Fruit fly (Drosophila melanogaster) whole organism, pupa: ENCODE data around the gene CG43249.

Source experiments
- CG10348 ChIP-seq: fragments of 200-800 bp; sonication (Bioruptor generic); IDR thresholded peaks from 2 replicates; pipeline ENCODE4 v1.3.6; 2022; ENCODE audit warnings: missing biosample characterization, missing genetic modification characterization
- CG12605 ChIP-seq: fragments of 200-800 bp; sonication (Bioruptor generic); IDR thresholded peaks from 2 replicates; pipeline ENCODE4 v1.3.6; 2022; ENCODE audit warnings: missing biosample characterization, missing genetic modification characterization
- CG13204 ChIP-seq: fragments of 200-800 bp; sonication (Bioruptor generic); optimal IDR thresholded peaks from 2 replicates; lab custom pipeline; 2018; ENCODE audit warnings: missing biosample characterization, mild to moderate bottlenecking, missing genetic modification characterization, moderate library complexity
- CG14655 ChIP-seq: fragments of 200-800 bp; sonication (Bioruptor generic); optimal IDR thresholded peaks from 3 replicates; lab custom pipeline; 2017; ENCODE audit warnings: mild to moderate bottlenecking, missing biosample characterization, missing genetic modification reagents, missing genetic modification characterization
- CG15710 ChIP-seq: fragments of 200-800 bp; sonication (Bioruptor generic); optimal IDR thresholded peaks from 2 replicates; lab custom pipeline; 2018; ENCODE audit warnings: missing biosample characterization, mild to moderate bottlenecking, missing genetic modification characterization, moderate library complexity
- CG17806 ChIP-seq: fragments of 200-800 bp; sonication (Bioruptor generic); optimal IDR thresholded peaks from 2 replicates; lab custom pipeline; 2018; ENCODE audit warnings: missing biosample characterization, mild to moderate bottlenecking, missing genetic modification characterization, moderate library complexity
- CG32121 ChIP-seq: fragments of 200-800 bp; sonication (Bioruptor generic); IDR thresholded peaks from 2 replicates; pipeline ENCODE4 v1.3.6; 2022; ENCODE audit warnings: missing biosample characterization, missing genetic modification characterization
- CG34367 ChIP-seq: fragments of 200-800 bp; sonication (Bioruptor generic); optimal IDR thresholded peaks from 2 replicates; lab custom pipeline; 2018; ENCODE audit warnings: missing biosample characterization, mild to moderate bottlenecking, missing genetic modification characterization
- CG4496 ChIP-seq: fragments of 200-800 bp; sonication (Bioruptor generic); IDR thresholded peaks from 3 replicates; pipeline ENCODE4 v1.3.6; 2022; ENCODE audit warnings: missing biosample characterization, missing genetic modification characterization
- CG8159 ChIP-seq: fragments of 200-800 bp; sonication (Bioruptor generic); optimal IDR thresholded peaks from 3 replicates; lab custom pipeline; 2018; ENCODE audit warnings: missing biosample characterization, mild to moderate bottlenecking, missing genetic modification characterization, moderate library complexity
- CG8301 ChIP-seq: fragments of 200-800 bp; sonication (Bioruptor generic); optimal IDR thresholded peaks from 2 replicates; lab custom pipeline; 2018; ENCODE audit warnings: missing biosample characterization, mild to moderate bottlenecking, missing genetic modification characterization
- CG9948 ChIP-seq: fragments of 200-800 bp; sonication (Bioruptor generic); optimal IDR thresholded peaks from 2 replicates; lab custom pipeline; 2018; ENCODE audit warnings: missing biosample characterization, mild to moderate bottlenecking, missing genetic modification characterization, moderate library complexity
- D1 ChIP-seq: fragments of 200-800 bp; sonication (Bioruptor generic); optimal IDR thresholded peaks from 2 replicates; lab custom pipeline; 2018; ENCODE audit warnings: missing biosample characterization, mild to moderate bottlenecking, missing genetic modification characterization, moderate library complexity
- EcR ChIP-seq: fragments of 200-800 bp; sonication (Bioruptor generic); optimal IDR thresholded peaks from 3 replicates; lab custom pipeline; 2019; ENCODE audit warnings: missing biosample characterization, missing genetic modification characterization, mild to moderate bottlenecking, moderate library complexity, missing genetic modification reagents
- Ets98B ChIP-seq: fragments of 200-800 bp; sonication (Bioruptor generic); IDR thresholded peaks from 2 replicates; pipeline ENCODE4 v1.3.6; 2022; ENCODE audit warnings: missing biosample characterization, missing genetic modification characterization
- Pif1A ChIP-seq: fragments of 200-800 bp; sonication (Bioruptor generic); optimal IDR thresholded peaks from 3 replicates; lab custom pipeline; 2016; ENCODE audit warnings: missing biosample characterization, missing genetic modification characterization
- Pif1B ChIP-seq: fragments of 200-800 bp; sonication (Bioruptor generic); optimal IDR thresholded peaks from 3 replicates; lab custom pipeline; 2016; ENCODE audit warnings: missing biosample characterization, missing genetic modification characterization
- Snoo ChIP-seq: fragments of 200-800 bp; sonication (Bioruptor generic); optimal IDR thresholded peaks from 3 replicates; lab custom pipeline; 2017; ENCODE audit warnings: missing biosample characterization, mild to moderate bottlenecking, missing genetic modification characterization, inconsistent platforms
- fd96Ca ChIP-seq: fragments of 200-800 bp; sonication (Bioruptor generic); IDR thresholded peaks from 3 replicates; pipeline ENCODE4 v1.3.6; 2022; ENCODE audit warnings: missing biosample characterization, missing genetic modification characterization
- gl ChIP-seq: fragments of 200-800 bp; sonication (Bioruptor generic); optimal IDR thresholded peaks from 2 replicates; lab custom pipeline; 2018; ENCODE audit warnings: missing biosample characterization, mild to moderate bottlenecking, missing genetic modification characterization
- rn ChIP-seq: fragments of 200-800 bp; sonication (Bioruptor generic); IDR thresholded peaks from 2 replicates; pipeline ENCODE4 v1.3.6; 2022; ENCODE audit warnings: missing biosample characterization, missing genetic modification characterization

Gene CG43249

dm6 chr3L:16349686-16350085 lies 45.6 kb downstream of the CG43249 start:
- no peak for TF ChIP-seq CG32121 (GFP tag; lab: Robert Waterston, UW)
- no peak for TF ChIP-seq CG17806 (tag; lab: Kevin White, UChicago)
- no peak for TF ChIP-seq CG10348
- TF ChIP-seq Pif1A (GFP tag; lab: Kevin White, UChicago), result no peak
- TF ChIP-seq CG9948 (tag; lab: Kevin White, UChicago), result no peak
- no peak for TF ChIP-seq rn (GFP tag; lab: Robert Waterston, UW)
- TF ChIP-seq Snoo, result no peak
- TF ChIP-seq Pif1B, result no peak
- TF ChIP-seq CG8301 (tag; lab: Kevin White, UChicago), result no peak
- no peak for TF ChIP-seq CG34367 (tag; lab: Kevin White, UChicago)
- no peak for TF ChIP-seq CG14655 (GFP tag; lab: Kevin White, UChicago)
- TF ChIP-seq CG4496 (GFP tag; lab: Robert Waterston, UW), result no peak
- no peak for TF ChIP-seq CG12605 (GFP tag; lab: Robert Waterston, UW)
- TF ChIP-seq CG15710 (tag; lab: Kevin White, UChicago), result no peak
- TF ChIP-seq CG13204, result no peak

dm6 chr3L:16351770-16352429 lies 47.8 kb downstream of the CG43249 start, which contains the start of the genes Golgin104 and Tcs3:
Gene Golgin104 (minus strand): TSS chr3L:16351951.
Gene Tcs3 (plus strand): TSS chr3L:16351991.
- TF ChIP-seq CG4496 (GFP tag; lab: Robert Waterston, UW) (no peak), Snoo (no peak), CG32121 (GFP tag; lab: Robert Waterston, UW) (no peak), CG10348 (no peak), CG9948 (tag; lab: Kevin White, UChicago) (no peak), CG34367 (tag; lab: Kevin White, UChicago) (no peak), CG15710 (tag; lab: Kevin White, UChicago) (no peak), fd96Ca (GFP tag; lab: Robert Waterston, UW) (no peak; the same call in 2 of the 3 replicates), CG17806 (tag; lab: Kevin White, UChicago) (no peak), Pif1A (GFP tag; lab: Kevin White, UChicago) (no peak), CG8301 (tag; lab: Kevin White, UChicago) (no peak), rn (GFP tag; lab: Robert Waterston, UW) (no peak), CG13204 (no peak), D1 (tag; lab: Kevin White, UChicago) (no peak), Pif1B (no peak), CG14655 (GFP tag; lab: Kevin White, UChicago) (no peak), CG12605 (GFP tag; lab: Robert Waterston, UW) (no peak), CG8159 (tag; lab: Kevin White, UChicago) (no peak), EcR (GFP tag; lab: Kevin White, UChicago) (no peak), gl (no peak)

dm6 chr3L:16354197-16354596 lies 50.1 kb downstream of the CG43249 start, which contains the start of gene Pdh:
Gene Pdh (minus strand): TSS chr3L:16354297.
- TF ChIP-seq CG8301 (tag; lab: Kevin White, UChicago), result no peak
- no peak for TF ChIP-seq CG13204
- TF ChIP-seq CG32121 (GFP tag; lab: Robert Waterston, UW), result no peak
- TF ChIP-seq CG10348, result no peak
- no peak for TF ChIP-seq gl
- no peak for TF ChIP-seq EcR (GFP tag; lab: Kevin White, UChicago)
- TF ChIP-seq CG15710 (tag; lab: Kevin White, UChicago), result no peak
- TF ChIP-seq Pif1A (GFP tag; lab: Kevin White, UChicago), result no peak
- TF ChIP-seq CG17806 (tag; lab: Kevin White, UChicago), result no peak
- TF ChIP-seq CG8159 (tag; lab: Kevin White, UChicago), result no peak
- no peak for TF ChIP-seq CG4496 (GFP tag; lab: Robert Waterston, UW)
- TF ChIP-seq rn (GFP tag; lab: Robert Waterston, UW), result no peak
- TF ChIP-seq CG14655 (GFP tag; lab: Kevin White, UChicago), result no peak
- no peak for TF ChIP-seq Ets98B
- TF ChIP-seq CG9948 (tag; lab: Kevin White, UChicago), result no peak
- TF ChIP-seq D1 (tag; lab: Kevin White, UChicago), result no peak
- no peak for TF ChIP-seq fd96Ca (GFP tag; lab: Robert Waterston, UW)
- no peak for TF ChIP-seq CG12605 (GFP tag; lab: Robert Waterston, UW)
- no peak for TF ChIP-seq CG34367 (tag; lab: Kevin White, UChicago)
